Fruit fly (Drosophila melanogaster) whole organism, adult: ENCODE measurements around the gene CG31300.
A peak's percentile ranks its signal among the peaks of the same experiment; 100 is the strongest.

Experiments
- CG12768 ChIP-seq: fragments of 200-800 bp; sonication (Bioruptor generic); optimal IDR thresholded peaks from 2 replicates; lab custom pipeline; 2017; ENCODE audit warnings: missing biosample characterization, missing genetic modification characterization, mild to moderate bottlenecking, moderate library complexity, missing genetic modification reagents
- CG1620 ChIP-seq: fragments of 200-800 bp; sonication (Bioruptor generic); optimal IDR thresholded peaks from 2 replicates; lab custom pipeline; 2016; ENCODE audit warnings: missing biosample characterization, missing genetic modification characterization
- CG5204 ChIP-seq: fragments of 200-800 bp; sonication (Bioruptor generic); optimal IDR thresholded peaks from 2 replicates; lab custom pipeline; 2016; ENCODE audit warnings: missing biosample characterization, missing genetic modification characterization
- CG7045 ChIP-seq: fragments of 200-800 bp; sonication (Bioruptor generic); optimal IDR thresholded peaks from 2 replicates; lab custom pipeline; 2017; ENCODE audit warnings: missing biosample characterization, mild to moderate bottlenecking, missing genetic modification characterization
- CG7101 ChIP-seq: fragments of 200-800 bp; sonication (Bioruptor generic); optimal IDR thresholded peaks from 2 replicates; lab custom pipeline; 2018; ENCODE audit warnings: missing biosample characterization, mild to moderate bottlenecking, missing genetic modification characterization, moderate library complexity
- Hr96 ChIP-seq: fragments of 200-800 bp; sonication (Bioruptor generic); optimal IDR thresholded peaks from 2 replicates; lab custom pipeline; 2016; ENCODE audit warnings: missing biosample characterization, missing genetic modification characterization
- Mnt ChIP-seq: fragments of 200-800 bp; sonication (Bioruptor generic); optimal IDR thresholded peaks from 2 replicates; lab custom pipeline; 2016; ENCODE audit warnings: missing biosample characterization, mild to moderate bottlenecking, missing genetic modification characterization
- bab1 ChIP-seq: fragments of 200-800 bp; sonication (Bioruptor generic); optimal IDR thresholded peaks from 3 replicates; lab custom pipeline; 2019; ENCODE audit warnings: missing biosample characterization, mild to moderate bottlenecking, missing genetic modification characterization, moderate library complexity
- cic ChIP-seq: fragments of 200-800 bp; sonication (Bioruptor generic); optimal IDR thresholded peaks from 2 replicates; lab custom pipeline; 2017; ENCODE audit warnings: missing biosample characterization, mild to moderate bottlenecking, missing genetic modification characterization, moderate library complexity
- kay ChIP-seq: fragments of 200-800 bp; sonication (Bioruptor generic); peaks from one replicate; lab custom pipeline; 2016; ENCODE audit warnings: missing biosample characterization, missing genetic modification characterization, borderline replicate concordance
- ovo ChIP-seq: fragments of 200-800 bp; sonication (Bioruptor generic); optimal IDR thresholded peaks from 2 replicates; lab custom pipeline; 2016; ENCODE audit warnings: missing biosample characterization, missing genetic modification characterization
- pad ChIP-seq: fragments of 200-800 bp; sonication (Bioruptor generic); optimal IDR thresholded peaks from 3 replicates; lab custom pipeline; 2017; ENCODE audit warnings: missing biosample characterization, missing genetic modification characterization, mild to moderate bottlenecking, moderate library complexity, missing genetic modification reagents
- toe ChIP-seq: fragments of 200-800 bp; sonication (Bioruptor generic); optimal IDR thresholded peaks from 2 replicates; lab custom pipeline; 2016; ENCODE audit warnings: missing biosample characterization, missing genetic modification characterization

- TF ChIP-seq cic (peak; percentile 46), toe (GFP tag; lab: Kevin White, UChicago) (no peak), Mnt (GFP tag; lab: Kevin White, UChicago) (peak; percentile 33), Hr96 (GFP tag; lab: Kevin White, UChicago) (peak; percentile 1), pad (GFP tag; lab: Kevin White, UChicago) (no peak), CG7045 (no peak), ovo (GFP tag; lab: Kevin White, UChicago) (no peak), bab1 (GFP tag; lab: Kevin White, UChicago) (no peak), CG7101 (tag; lab: Kevin White, UChicago) (no peak), kay (GFP tag; lab: Kevin White, UChicago) (no peak), CG12768 (GFP tag; lab: Kevin White, UChicago) (peak; percentile 61), CG5204 (no peak), CG1620 (GFP tag; lab: Kevin White, UChicago) (no peak)
These were observed 24.8 kb downstream of the CG31300 start, which contains the start of gene CG10550 for dm6 chr3R:25308228-25308627.
